Fruit fly (Drosophila melanogaster): Measurements from ENCODE around the gene Ir94b.

- TF ChIP-seq ey (GFP tag; optimal IDR thresholded peaks at IDR 0.05) = no peak
- TF ChIP-seq sv (GFP tag; optimal IDR thresholded peaks at IDR 0.05) = no peak
- no peak for TF ChIP-seq Dfd (GFP tag; optimal IDR thresholded peaks at IDR 0.05)
- no peak for TF ChIP-seq tai (GFP tag; optimal IDR thresholded peaks at IDR 0.05)
- no peak for TF ChIP-seq dl (GFP tag; optimal IDR thresholded peaks at IDR 0.05; ENCODE audit: insufficient read depth in 1 of 2, partially characterized antibody in 2 of 2)
- no peak for TF ChIP-seq jim (GFP tag; optimal IDR thresholded peaks at IDR 0.05)
Observed at dm6 chr3R:22141332-22141731, 24.3 kb upstream of the Ir94b start.
